Fruit fly (Drosophila melanogaster) whole organism, embryonic: ENCODE measurements around the gene Cda5.

Experiments
- ATbp ChIP-seq: fragments of 200-800 bp; sonication (Bioruptor generic); optimal IDR thresholded peaks from 2 replicates; lab custom pipeline; 2017; ENCODE audit warnings: missing biosample characterization, mild to moderate bottlenecking, missing genetic modification characterization, missing genetic modification reagents
- Atf6 ChIP-seq: fragments of 200-800 bp; sonication (Bioruptor generic); IDR thresholded peaks from 2 replicates; pipeline ENCODE4 v1.3.6; 2022; ENCODE audit warnings: missing biosample characterization, missing genetic modification characterization
- Awh ChIP-seq: fragments of 200-800 bp; sonication (Bioruptor generic); IDR thresholded peaks from 2 replicates; pipeline ENCODE4, ENCODE4 v1.3.6; 2022; ENCODE audit warnings: missing biosample characterization, missing genetic modification characterization
- Blimp-1 ChIP-seq: fragments of 200-800 bp; sonication (Bioruptor generic); optimal IDR thresholded peaks from 3 replicates; lab custom pipeline; 2018; ENCODE audit warnings: missing biosample characterization, missing genetic modification characterization, mild to moderate bottlenecking, moderate library complexity, missing genetic modification reagents
- CG10267 ChIP-seq: fragments of 200-800 bp; sonication (Bioruptor generic); optimal IDR thresholded peaks from 2 replicates; lab custom pipeline; 2018; ENCODE audit warnings: missing biosample characterization, mild to moderate bottlenecking, missing genetic modification characterization, moderate library complexity
- CG10462 ChIP-seq: fragments of 200-800 bp; sonication (Bioruptor generic); optimal IDR thresholded peaks from 2 replicates; lab custom pipeline; 2016; ENCODE audit warnings: missing biosample characterization, missing genetic modification characterization
- CG12104 ChIP-seq: fragments of 200-800 bp; sonication (Bioruptor generic); optimal IDR thresholded peaks from 3 replicates; lab custom pipeline; 2016; ENCODE audit warnings: missing biosample characterization, missing genetic modification characterization
- CG12155 ChIP-seq: fragments of 200-800 bp; sonication (Bioruptor generic); optimal IDR thresholded peaks from 3 replicates; lab custom pipeline; 2016; ENCODE audit warnings: missing biosample characterization, missing genetic modification characterization
- CG12391 ChIP-seq: fragments of 200-800 bp; sonication (Bioruptor generic); optimal IDR thresholded peaks from 3 replicates; lab custom pipeline; 2018; ENCODE audit warnings: missing biosample characterization, mild to moderate bottlenecking, missing genetic modification characterization, moderate library complexity
- CG13296 ChIP-seq: fragments of 200-800 bp; sonication (Bioruptor generic); optimal IDR thresholded peaks from 3 replicates; lab custom pipeline; 2018; ENCODE audit warnings: missing biosample characterization, mild to moderate bottlenecking, missing genetic modification characterization
- CG13424 ChIP-seq: fragments of 200-800 bp; sonication (Bioruptor generic); optimal IDR thresholded peaks from 2 replicates; lab custom pipeline; 2019; ENCODE audit warnings: missing biosample characterization, mild to moderate bottlenecking, missing genetic modification characterization, moderate library complexity
- CG15514 ChIP-seq: fragments of 200-800 bp; sonication (Bioruptor generic); optimal IDR thresholded peaks from 3 replicates; lab custom pipeline; 2017; ENCODE audit warnings: missing biosample characterization, missing genetic modification characterization, mild to moderate bottlenecking, moderate library complexity, missing genetic modification reagents
- CG15601 ChIP-seq: fragments of 200-800 bp; sonication (Bioruptor generic); optimal IDR thresholded peaks from 3 replicates; lab custom pipeline; 2019; ENCODE audit warnings: missing biosample characterization, mild to moderate bottlenecking, missing genetic modification characterization, moderate library complexity
- CG1602 ChIP-seq: fragments of 200-800 bp; sonication (Bioruptor generic); optimal IDR thresholded peaks from 3 replicates; lab custom pipeline; 2016; ENCODE audit warnings: missing biosample characterization, missing genetic modification characterization
- CG17359 ChIP-seq: fragments of 200-800 bp; sonication (Bioruptor generic); optimal IDR thresholded peaks from 3 replicates; lab custom pipeline; 2018; ENCODE audit warnings: missing biosample characterization, mild to moderate bottlenecking, missing genetic modification characterization, moderate library complexity
- CG18599 ChIP-seq: fragments of 200-800 bp; sonication (Bioruptor generic); optimal IDR thresholded peaks from 3 replicates; lab custom pipeline; 2017; ENCODE audit warnings: missing biosample characterization, missing genetic modification characterization, mild to moderate bottlenecking, moderate library complexity, missing genetic modification reagents
- CG2875 ChIP-seq: fragments of 200-800 bp; sonication (Bioruptor generic); optimal IDR thresholded peaks from 2 replicates; lab custom pipeline; 2017; ENCODE audit warnings: missing biosample characterization, mild to moderate bottlenecking, missing genetic modification characterization, missing genetic modification reagents
- CG3163 ChIP-seq: fragments of 200-800 bp; sonication (Bioruptor generic); optimal IDR thresholded peaks from 3 replicates; lab custom pipeline; 2016; ENCODE audit warnings: missing biosample characterization, missing genetic modification characterization
- CG42726 ChIP-seq: fragments of 200-800 bp; sonication (Bioruptor generic); IDR thresholded peaks from 2 replicates; pipeline ENCODE4 v1.3.6; 2022; ENCODE audit warnings: missing biosample characterization, missing genetic modification characterization; ENCODE audit not compliant: partially characterized antibody
- CG4820 ChIP-seq: fragments of 200-800 bp; sonication (Bioruptor generic); optimal IDR thresholded peaks from 3 replicates; lab custom pipeline; 2016; ENCODE audit warnings: missing biosample characterization, missing genetic modification characterization
- CG5180 ChIP-seq: fragments of 200-800 bp; sonication (Bioruptor generic); optimal IDR thresholded peaks from 3 replicates; lab custom pipeline; 2017; ENCODE audit warnings: missing biosample characterization, missing genetic modification characterization, mild to moderate bottlenecking, moderate library complexity, missing genetic modification reagents
- CG6813 ChIP-seq: fragments of 200-800 bp; sonication (Bioruptor generic); optimal IDR thresholded peaks from 2 replicates; lab custom pipeline; 2017; ENCODE audit warnings: missing biosample characterization, missing genetic modification characterization, mild to moderate bottlenecking, moderate library complexity, missing genetic modification reagents
- CG6854 ChIP-seq: fragments of 200-800 bp; sonication (Bioruptor generic); optimal IDR thresholded peaks from 3 replicates; lab custom pipeline; 2017; ENCODE audit warnings: missing biosample characterization, mild to moderate bottlenecking, missing genetic modification characterization
- CG8281 ChIP-seq: fragments of 200-800 bp; sonication (Bioruptor generic); optimal IDR thresholded peaks from 2 replicates; lab custom pipeline; 2018; ENCODE audit warnings: missing biosample characterization, mild to moderate bottlenecking, missing genetic modification characterization, moderate library complexity
- D19A ChIP-seq: fragments of 200-800 bp; optimal IDR thresholded peaks from 3 replicates; lab custom pipeline; 2019; ENCODE audit warnings: missing biosample characterization, mild to moderate bottlenecking, missing genetic modification characterization, moderate library complexity
- Ets65A ChIP-seq: fragments of 200-800 bp; sonication (Bioruptor generic); peaks from one replicate; lab custom pipeline; 2016; ENCODE audit warnings: missing biosample characterization, missing genetic modification characterization
- HLHmδ ChIP-seq: fragments of 200-800 bp; sonication (Bioruptor generic); optimal IDR thresholded peaks from 2 replicates; lab custom pipeline; 2018; ENCODE audit warnings: missing biosample characterization, mild to moderate bottlenecking, missing genetic modification characterization, moderate library complexity
- Hr3 ChIP-seq: fragments of 200-800 bp; sonication (Bioruptor generic); optimal IDR thresholded peaks from 3 replicates; lab custom pipeline; 2016; ENCODE audit warnings: missing biosample characterization, missing genetic modification characterization
- Hr51 ChIP-seq, 2 experiments: fragments of 200-800 bp; sonication (Bioruptor generic); optimal IDR thresholded peaks; 2 replicates in 1 of 2; 3 replicates in 1 of 2; lab custom pipeline; 2016 to 2018; ENCODE audit warnings: missing biosample characterization in 2 of 2, missing genetic modification characterization in 2 of 2, mild to moderate bottlenecking in 1 of 2, moderate library complexity in 1 of 2
- Max ChIP-seq: fragments of 200-800 bp; sonication (Bioruptor generic); optimal IDR thresholded peaks from 2 replicates; lab custom pipeline; 2016; ENCODE audit warnings: missing biosample characterization, mild to moderate bottlenecking, missing genetic modification characterization
- Sox100B ChIP-seq: fragments of 200-800 bp; sonication (Bioruptor generic); optimal IDR thresholded peaks from 3 replicates; lab custom pipeline; 2018; ENCODE audit warnings: missing biosample characterization, mild to moderate bottlenecking, missing genetic modification characterization
- ara ChIP-seq: fragments of 200-800 bp; sonication (Bioruptor generic); IDR thresholded peaks from 2 replicates; pipeline ENCODE4 v1.3.6; 2022; ENCODE audit warnings: missing biosample characterization, missing genetic modification characterization
- cas ChIP-seq: fragments of 200-800 bp; sonication (Bioruptor generic); IDR thresholded peaks from 2 replicates; pipeline ENCODE4 v1.3.6; 2022; ENCODE audit warnings: missing biosample characterization, missing genetic modification characterization
- chm ChIP-seq: fragments of 200-800 bp; sonication (Bioruptor generic); IDR thresholded peaks from 2 replicates; pipeline ENCODE4 v1.3.6; 2022; ENCODE audit warnings: missing biosample characterization, missing genetic modification characterization
- fd3F ChIP-seq: fragments of 200-800 bp; sonication (Bioruptor generic); optimal IDR thresholded peaks from 2 replicates; lab custom pipeline; 2018; ENCODE audit warnings: missing biosample characterization, mild to moderate bottlenecking, missing genetic modification characterization, moderate library complexity
- h ChIP-seq: fragments of >200 bp; optimal IDR thresholded peaks from 2 replicates; lab custom pipeline; 2017
- hbn ChIP-seq: fragments of 200-800 bp; sonication (Bioruptor generic); IDR thresholded peaks from 2 replicates; pipeline ENCODE4 v1.3.6; 2022; ENCODE audit warnings: missing biosample characterization, missing genetic modification characterization; ENCODE audit not compliant: partially characterized antibody
- lmd ChIP-seq: fragments of 200-800 bp; sonication (Bioruptor generic); IDR thresholded peaks from 2 replicates; pipeline ENCODE4 v1.3.6; 2022; ENCODE audit warnings: missing biosample characterization, missing genetic modification characterization
- nom ChIP-seq: fragments of 200-800 bp; sonication (Bioruptor generic); optimal IDR thresholded peaks from 2 replicates; lab custom pipeline; 2017; ENCODE audit warnings: missing biosample characterization, missing genetic modification characterization, mild to moderate bottlenecking, moderate library complexity, missing genetic modification reagents
- oc ChIP-seq: fragments of 200-800 bp; sonication (Bioruptor generic); optimal IDR thresholded peaks from 2 replicates; lab custom pipeline; 2018; ENCODE audit warnings: missing biosample characterization, mild to moderate bottlenecking, missing genetic modification characterization, moderate library complexity
- row ChIP-seq: fragments of 200-800 bp; sonication (Bioruptor generic); IDR thresholded peaks from 3 replicates; pipeline ENCODE4 v1.3.6; 2022; ENCODE audit warnings: missing biosample characterization, missing genetic modification characterization
- salm ChIP-seq: fragments of 200-800 bp; sonication (Bioruptor generic); optimal IDR thresholded peaks from 2 replicates; lab custom pipeline; 2018; ENCODE audit warnings: missing biosample characterization, mild to moderate bottlenecking, missing genetic modification characterization
- sd ChIP-seq: fragments of 200-800 bp; sonication (Bioruptor generic); optimal IDR thresholded peaks from 3 replicates; lab custom pipeline; 2018; ENCODE audit warnings: missing biosample characterization, mild to moderate bottlenecking, missing genetic modification characterization, moderate library complexity
- slbo ChIP-seq: fragments of 200-800 bp; sonication (Bioruptor generic); IDR thresholded peaks from 2 replicates; pipeline ENCODE4 v1.3.6; 2022; ENCODE audit warnings: missing biosample characterization, missing genetic modification characterization
- sna ChIP-seq: fragments of 200-800 bp; sonication (Bioruptor generic); IDR thresholded peaks from 2 replicates; pipeline ENCODE4 v1.3.6; 2022; ENCODE audit warnings: missing biosample characterization, missing genetic modification characterization; ENCODE audit not compliant: partially characterized antibody
- sob ChIP-seq: fragments of 200-800 bp; sonication (Bioruptor generic); IDR thresholded peaks from 2 replicates; pipeline ENCODE4 v1.3.6; 2022; ENCODE audit warnings: missing biosample characterization, missing genetic modification characterization
- vnd ChIP-seq: fragments of 200-800 bp; sonication (Bioruptor generic); IDR thresholded peaks from 3 replicates; pipeline ENCODE4 v1.3.6; 2022; ENCODE audit warnings: missing biosample characterization, missing genetic modification characterization; ENCODE audit not compliant: partially characterized antibody
- vvl ChIP-seq: fragments of 200-800 bp; sonication (Bioruptor generic); IDR thresholded peaks from 2 replicates; pipeline ENCODE4 v1.3.6; 2022; ENCODE audit warnings: missing biosample characterization, missing genetic modification characterization
- zen ChIP-seq: fragments of 200-800 bp; sonication (Bioruptor generic); optimal IDR thresholded peaks from 3 replicates; lab custom pipeline; 2018; ENCODE audit warnings: missing biosample characterization, mild to moderate bottlenecking, missing genetic modification characterization, moderate library complexity

Cda5 gene

dm6 chr2L:87255-87723, 22.1 kb upstream of the Cda5 start, which contains the start of gene net (continued):
- TF ChIP-seq sob (GFP tag; lab: Robert Waterston, UW), result peak; percentile 69; the same call in 1 of the 2 replicates
- peak; percentile 55 for TF ChIP-seq CG17359 (tag; lab: Kevin White, UChicago)
- TF ChIP-seq Sox100B (GFP tag; lab: Kevin White, UChicago), result peak; percentile 73
- TF ChIP-seq slbo, result peak; percentile 75
- peak; percentile 31 for TF ChIP-seq CG6813 (GFP tag; lab: Kevin White, UChicago)
- peak; percentile 58; the same call in 1 of the 2 replicates for TF ChIP-seq ara (GFP tag; lab: Robert Waterston, UW)
- TF ChIP-seq D19A (tag; lab: Kevin White, UChicago), result peak; percentile 71
- peak; percentile 48 for TF ChIP-seq Ets65A (GFP tag; lab: Kevin White, UChicago)
- TF ChIP-seq lmd (GFP tag; lab: Robert Waterston, UW), result peak; percentile 50; the same call in 1 of the 2 replicates
- no peak for TF ChIP-seq hbn (GFP tag; lab: Robert Waterston, UW)
- peak; percentile 59 for TF ChIP-seq fd3F (GFP tag; lab: Kevin White, UChicago)
- peak; percentile 47 for TF ChIP-seq CG12155 (GFP tag; lab: Kevin White, UChicago)
- peak; percentile 62 for TF ChIP-seq CG10267
- peak; percentile 92 for TF ChIP-seq CG15601 (tag; lab: Kevin White, UChicago)
- TF ChIP-seq oc (tag; lab: Kevin White, UChicago), result no peak
- TF ChIP-seq CG4820 (GFP tag; lab: Kevin White, UChicago), result peak; percentile 21
- TF ChIP-seq CG5180 (GFP tag; lab: Kevin White, UChicago), result peak; percentile 100
- peak; percentile 51; the same call in 1 of the 2 replicates for TF ChIP-seq Atf6 (GFP tag; lab: Robert Waterston, UW)
- peak; percentile 49 for TF ChIP-seq vvl
- TF ChIP-seq salm (tag; lab: Kevin White, UChicago), result peak; percentile 70
- TF ChIP-seq chm (GFP tag; lab: Robert Waterston, UW), result peak; percentile 35; the same call in 1 of the 2 replicates
- TF ChIP-seq CG6854 (GFP tag; lab: Kevin White, UChicago), result peak; percentile 64
- TF ChIP-seq sna, result no peak
- peak; percentile 82 for TF ChIP-seq CG12391 (tag; lab: Kevin White, UChicago)
- TF ChIP-seq nom (GFP tag; lab: Kevin White, UChicago), result peak; percentile 62
- TF ChIP-seq Hr3 (GFP tag; lab: Kevin White, UChicago), result peak; percentile 47
- no peak for TF ChIP-seq vnd (GFP tag; lab: Robert Waterston, UW)
- TF ChIP-seq Blimp-1 (GFP tag; lab: Kevin White, UChicago), result peak; percentile 47
- TF ChIP-seq row, result peak; percentile 98
- peak; percentile 50 for TF ChIP-seq CG12104 (GFP tag; lab: Kevin White, UChicago)
- peak; percentile 49 for TF ChIP-seq zen (tag; lab: Kevin White, UChicago)
- peak; percentile 26; the same call in 1 of the 2 replicates for TF ChIP-seq CG42726 (GFP tag; lab: Robert Waterston, UW)
- TF ChIP-seq cas (GFP tag; lab: Robert Waterston, UW), result no peak
- TF ChIP-seq ATbp (GFP tag; lab: Kevin White, UChicago), result peak; percentile 39
- no peak for TF ChIP-seq Awh
- TF ChIP-seq Hr51 (GFP tag; optimal IDR thresholded peaks at IDR 0.05; lab: Kevin White, UChicago), result peak in 1 of 2 experiments; percentile 72
- no peak for TF ChIP-seq CG3163
- TF ChIP-seq CG13424 (tag; lab: Kevin White, UChicago), result peak; percentile 85
- TF ChIP-seq sd (tag; lab: Kevin White, UChicago), result peak; percentile 48
- peak; percentile 94 for TF ChIP-seq CG15514 (GFP tag; lab: Kevin White, UChicago)
- peak; percentile 58 for TF ChIP-seq CG8281 (tag; lab: Kevin White, UChicago)
- TF ChIP-seq CG18599 (GFP tag; lab: Kevin White, UChicago), result peak; percentile 89
- TF ChIP-seq CG1602 (GFP tag; lab: Kevin White, UChicago), result peak; percentile 16
- no peak for TF ChIP-seq h (lab: Kevin White, UChicago)
- peak; percentile 87 for TF ChIP-seq CG13296
- peak; percentile 24 for TF ChIP-seq HLHmδ (GFP tag; lab: Kevin White, UChicago)
- TF ChIP-seq CG2875 (GFP tag; lab: Kevin White, UChicago), result peak; percentile 18
- TF ChIP-seq Max (GFP tag; lab: Kevin White, UChicago), result peak; percentile 77
- no peak for TF ChIP-seq CG10462 (GFP tag; lab: Kevin White, UChicago)
